Worm (Caenorhabditis elegans) whole organism, L4/young adult: Measurements from ENCODE around the gene cest-13.

ENCODE experiments used
- W03F9.2 ChIP-seq: fragments of 150-350 bp; optimal IDR thresholded peaks from 2 replicates; lab custom pipeline; 2014; ENCODE audit warnings: missing biosample characterization, missing genetic modification characterization
- him-1 ChIP-seq: sonication (generic microtip); optimal IDR thresholded peaks from 2 replicates; lab custom pipeline; 2016; ENCODE audit warnings: missing genotype, missing genetic modification reagents, missing genetic modification characterization, missing compliant biosample characterization

DNA sequence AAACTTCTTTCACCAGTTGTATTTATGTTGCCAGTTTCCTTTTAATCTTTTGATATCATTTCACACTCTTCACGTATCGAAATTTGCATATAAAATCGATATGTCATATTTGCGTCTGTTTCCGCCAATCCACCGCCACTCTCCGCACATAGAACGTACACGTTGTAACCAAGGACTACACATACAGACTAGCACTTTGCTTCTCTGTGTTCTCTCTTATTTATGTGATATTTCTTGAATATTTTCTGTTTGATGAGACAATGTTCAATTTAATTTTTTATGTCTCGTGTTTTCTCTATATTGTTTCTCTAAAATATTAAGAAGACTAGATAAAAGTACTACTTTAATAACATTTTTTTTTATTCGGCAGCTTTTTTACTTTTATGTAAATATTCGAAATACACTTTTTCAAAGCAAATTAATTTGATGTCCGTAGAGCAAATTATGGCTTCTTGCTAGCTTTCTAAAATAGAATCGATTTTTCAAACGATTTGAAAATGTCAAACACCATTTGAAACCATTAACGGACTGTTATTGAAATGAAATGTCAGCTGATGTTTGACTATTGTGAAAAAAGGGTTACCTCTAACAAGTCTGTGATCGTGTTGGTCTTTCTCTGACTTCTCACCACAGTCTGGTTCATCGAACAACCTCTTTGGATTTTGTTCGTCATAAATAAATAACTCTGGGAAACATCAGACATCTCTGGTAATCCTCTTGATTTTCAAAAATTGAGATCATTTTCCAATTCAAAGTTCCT is 7.0 kb upstream of the cest-13 start:
- no peak for TF ChIP-seq W03F9.2 (tag; lab: Kevin White, UChicago)
- TF ChIP-seq him-1 (tag; lab: Kevin White, UChicago), result no peak
